Worm (Caenorhabditis elegans): Measurements from ENCODE around the gene sru-24.

Gene sru-24

DNA sequence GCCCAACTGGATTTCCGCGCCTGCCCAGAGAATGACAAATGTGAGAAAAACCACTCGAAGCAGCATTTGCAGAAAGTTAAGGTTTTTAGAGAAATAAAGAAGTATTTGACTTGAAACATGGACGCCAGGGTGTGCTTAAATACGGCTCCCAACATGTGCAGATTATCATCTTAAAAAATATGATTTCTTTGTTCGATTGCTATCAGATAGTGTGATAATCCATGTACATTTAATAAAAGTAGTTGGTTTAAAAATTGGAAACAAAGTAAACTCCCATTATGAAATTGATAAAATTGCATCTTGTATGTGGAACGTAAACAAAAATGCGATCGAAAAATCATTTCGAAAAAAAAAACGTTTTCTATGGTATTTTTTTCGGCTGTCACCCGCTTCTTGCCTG is 43.7 kb downstream of the sru-24 start, which contains the start of gene F48G7.8:
Gene F48G7.8 (minus strand): TSS at position 101 of the 400 bp plus-strand sequence.
- TF ChIP-seq sea-1 (GFP tag; conservative IDR thresholded peaks at IDR 0.05) (no peak), tra-4 (tag; optimal IDR thresholded peaks at IDR 0.05) (no peak), scrt-1 (GFP tag; IDR thresholded peaks at IDR 0.05) (no peak), ama-1 (optimal IDR thresholded peaks at IDR 0.05) (no peak), flt-1 (GFP tag; IDR thresholded peaks at IDR 0.05) (no peak), ets-7 (tag; optimal IDR thresholded peaks at IDR 0.05) (no peak), ceh-13 (GFP tag; optimal IDR thresholded peaks at IDR 0.05) (no peak), hnd-1 (tag; optimal IDR thresholded peaks at IDR 0.05) (no peak), hmbx-1 (tag; optimal IDR thresholded peaks at IDR 0.05) (no peak), tbx-37 (GFP tag; conservative IDR thresholded peaks at IDR 0.05) (no peak)

- TF ChIP-seq ceh-13 (GFP tag; optimal IDR thresholded peaks at IDR 0.05) (no peak), aly-1 (tag; optimal IDR thresholded peaks at IDR 0.05) (no peak), tbx-11 (GFP tag; IDR thresholded peaks at IDR 0.05) (no peak), ceh-36 (tag; optimal IDR thresholded peaks at IDR 0.05) (no peak), sea-1 (GFP tag; conservative IDR thresholded peaks at IDR 0.05) (no peak), tra-4 (tag; optimal IDR thresholded peaks at IDR 0.05) (no peak), scrt-1 (GFP tag; IDR thresholded peaks at IDR 0.05) (no peak), ets-7 (tag; optimal IDR thresholded peaks at IDR 0.05) (no peak), ama-1 (optimal IDR thresholded peaks at IDR 0.05) (no peak), hmbx-1 (tag; optimal IDR thresholded peaks at IDR 0.05) (no peak), pes-1 (GFP tag; IDR thresholded peaks at IDR 0.05) (no peak)
Observed at ce11 chrV:626321-626720, 44.9 kb downstream of the sru-24 start, which contains the start of gene F48G7.7. Gene F48G7.7 (minus strand): TSS chrV:626421.

DNA sequence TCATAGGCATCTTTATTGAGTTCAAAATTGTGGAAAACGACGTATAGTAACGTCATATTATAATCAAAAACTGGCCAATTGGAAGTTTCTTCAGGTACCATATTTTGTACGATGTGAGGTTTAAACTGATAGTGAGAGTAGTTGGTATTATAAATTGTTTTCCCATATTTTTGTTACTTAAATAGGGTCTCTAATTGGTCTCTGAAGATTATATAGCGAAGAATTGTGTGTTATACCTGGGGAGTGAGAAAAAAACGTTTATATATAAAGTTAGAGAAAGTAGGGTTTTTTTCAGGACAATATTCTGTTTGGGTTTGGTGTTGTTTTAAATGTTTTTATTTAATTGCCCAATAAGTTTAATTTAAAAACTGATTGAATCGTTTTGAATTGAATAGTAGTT is 46.3 kb downstream of the sru-24 start, which contains the start of gene srt-17:
Gene srt-17 (minus strand): TSS at position 101 of the 400 bp plus-strand sequence.
- TF ChIP-seq scrt-1 (GFP tag; IDR thresholded peaks at IDR 0.05) (no peak), B0310.2 (tag; optimal IDR thresholded peaks at IDR 0.05) (no peak), hmg-4 (GFP tag; optimal IDR thresholded peaks at IDR 0.05) (no peak), flt-1 (GFP tag; IDR thresholded peaks at IDR 0.05) (no peak)

ce11 chrV:622902-623301 is 48.3 kb downstream of the sru-24 start, which contains the start of gene F48G7.5:
Gene F48G7.5 (minus strand): TSS chrV:622935.
- no peak for TF ChIP-seq F13C5.2 (tag; optimal IDR thresholded peaks at IDR 0.05)
- no peak for TF ChIP-seq tra-4 (tag; optimal IDR thresholded peaks at IDR 0.05)
- TF ChIP-seq sea-1 (GFP tag; conservative IDR thresholded peaks at IDR 0.05) = no peak

DNA sequence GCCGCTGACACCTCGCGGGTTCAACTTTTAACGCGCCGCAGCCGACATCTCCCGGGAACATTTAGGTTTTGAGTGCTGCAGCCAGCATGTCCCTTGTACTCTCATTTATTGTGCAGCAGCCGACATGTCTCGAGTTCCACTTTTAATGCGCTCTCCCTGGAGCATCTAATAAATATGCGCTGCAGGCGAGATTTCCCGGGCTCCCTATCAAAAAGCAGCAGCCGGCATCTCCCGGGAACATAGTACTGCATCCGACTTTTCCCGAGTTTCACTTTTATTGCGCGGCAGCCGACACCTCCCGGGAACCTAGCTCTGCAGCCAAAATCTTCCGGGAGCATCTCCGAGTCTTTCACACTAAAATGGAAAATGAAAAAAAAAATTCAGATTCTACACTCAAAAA is 50.3 kb downstream of the sru-24 start:
- no peak for TF ChIP-seq hmg-4 (GFP tag; optimal IDR thresholded peaks at IDR 0.05)

ce11 chrV:619054-619453 is 52.2 kb downstream of the sru-24 start, which contains the start of gene F48G7.4:
Gene F48G7.4 (plus strand): TSS chrV:619453.
- TF ChIP-seq tbx-11 (GFP tag; IDR thresholded peaks at IDR 0.05) = no peak
- no peak for TF ChIP-seq scrt-1 (GFP tag; IDR thresholded peaks at IDR 0.05)
- TF ChIP-seq hnd-1 (tag; optimal IDR thresholded peaks at IDR 0.05) = no peak
- TF ChIP-seq tra-4 (tag; optimal IDR thresholded peaks at IDR 0.05) = no peak
- TF ChIP-seq hmg-4 (GFP tag; optimal IDR thresholded peaks at IDR 0.05) = no peak

DNA sequence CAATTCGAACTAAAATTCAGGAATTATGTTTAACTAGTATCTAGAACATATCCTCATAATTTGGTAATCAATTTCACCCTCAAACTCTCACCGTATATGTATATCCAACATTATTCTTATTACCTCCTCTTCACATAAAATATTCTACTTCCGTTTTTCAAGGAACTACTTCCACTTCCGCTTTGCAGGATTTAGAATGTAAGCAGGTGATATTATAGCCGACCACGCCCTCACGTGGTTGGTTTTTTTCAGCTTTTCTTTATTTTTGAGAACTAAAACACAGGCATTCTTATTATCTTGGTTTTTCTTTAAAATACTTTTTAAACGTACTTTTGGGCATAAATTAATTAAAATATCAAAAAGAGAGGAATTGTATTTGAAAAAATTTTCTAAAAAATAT is 53.3 kb downstream of the sru-24 start:
- no peak for TF ChIP-seq ceh-13 (GFP tag; optimal IDR thresholded peaks at IDR 0.05)
- TF ChIP-seq ceh-36 (tag; optimal IDR thresholded peaks at IDR 0.05) = no peak
- no peak for TF ChIP-seq B0310.2 (tag; optimal IDR thresholded peaks at IDR 0.05)
- no peak for TF ChIP-seq scrt-1 (GFP tag; IDR thresholded peaks at IDR 0.05)
- TF ChIP-seq F13C5.2 (tag; optimal IDR thresholded peaks at IDR 0.05) = no peak
- TF ChIP-seq hnd-1 (tag; optimal IDR thresholded peaks at IDR 0.05) = no peak
- TF ChIP-seq flt-1 (GFP tag; IDR thresholded peaks at IDR 0.05) = no peak
- TF ChIP-seq hmbx-1 (tag; optimal IDR thresholded peaks at IDR 0.05) = no peak
- no peak for TF ChIP-seq ama-1 (optimal IDR thresholded peaks at IDR 0.05)
- no peak for TF ChIP-seq tbx-11 (GFP tag; IDR thresholded peaks at IDR 0.05)
- no peak for TF ChIP-seq tra-4 (tag; optimal IDR thresholded peaks at IDR 0.05)
- no peak for TF ChIP-seq aly-1 (tag; optimal IDR thresholded peaks at IDR 0.05)
- no peak for TF ChIP-seq pes-1 (GFP tag; IDR thresholded peaks at IDR 0.05)
- no peak for TF ChIP-seq tbx-37 (GFP tag; conservative IDR thresholded peaks at IDR 0.05)
- no peak for TF ChIP-seq sea-1 (GFP tag; conservative IDR thresholded peaks at IDR 0.05)

Data from whole organism, early embryonic.